Fruit fly (Drosophila melanogaster) Kc167 (cell line): Measurements from ENCODE around the gene sals.

ENCODE experiments used
- Myc ChIP-seq: fragments of >200 bp; optimal IDR thresholded peaks from 2 replicates; lab custom pipeline; 2017; ENCODE audit warnings: missing external identifiers
- Sin3A ChIP-seq: fragments of >200 bp; optimal IDR thresholded peaks from 2 replicates; lab custom pipeline; 2018; ENCODE audit warnings: missing external identifiers
- h ChIP-seq: fragments of >200 bp; optimal IDR thresholded peaks from 3 replicates; lab custom pipeline; 2018; ENCODE audit warnings: missing external identifiers
- insv ChIP-seq: fragments of >200 bp; optimal IDR thresholded peaks from 3 replicates; lab custom pipeline; 2018; ENCODE audit warnings: missing external identifiers
- ttk ChIP-seq: sonication (Bioruptor generic); optimal IDR thresholded peaks from 2 replicates; lab custom pipeline; 2017; ENCODE audit warnings: missing external identifiers

dm6 chr3R:11395541-11395940 lies 56.0 kb downstream of the sals start:
- TF ChIP-seq Myc (lab: Kevin White, UChicago) = no peak
- TF ChIP-seq Sin3A (lab: Kevin White, UChicago) = no peak
- TF ChIP-seq ttk = no peak
- no peak for TF ChIP-seq insv
- no peak for TF ChIP-seq h (lab: Kevin White, UChicago)
